Worm (Caenorhabditis elegans) whole organism, late embryonic: ENCODE data around the gene spon-1.

Experiments
- K02D7.2 ChIP-seq: sonication (generic microtip); optimal IDR thresholded peaks from 2 replicates; lab custom pipeline; 2017; ENCODE audit warnings: mild to moderate bottlenecking, missing genetic modification characterization, missing compliant biosample characterization
- K09A11.1 ChIP-seq: sonication (generic microtip); optimal IDR thresholded peaks from 2 replicates; lab custom pipeline; 2017; ENCODE audit warnings: antibody characterized with exemption, mild to moderate bottlenecking, missing genetic modification characterization, missing compliant biosample characterization; ENCODE audit not compliant: insufficient read depth
- T23F11.4 ChIP-seq: fragments of 200-800 bp; sonication (Bioruptor generic); optimal IDR thresholded peaks from 2 replicates; lab custom pipeline; 2018; ENCODE audit warnings: mild to moderate bottlenecking, missing genetic modification characterization, missing compliant biosample characterization
- Y22D7AL.16 ChIP-seq: sonication (generic microtip); optimal IDR thresholded peaks from 2 replicates; lab custom pipeline; 2016; ENCODE audit warnings: missing genetic modification characterization, missing compliant biosample characterization
- ahr-1 ChIP-seq: sonication (generic microtip); optimal IDR thresholded peaks from 2 replicates; lab custom pipeline; 2016; ENCODE audit warnings: missing genetic modification characterization, missing compliant biosample characterization
- ceh-19 ChIP-seq: fragments of 200-800 bp; sonication (Bioruptor generic); optimal IDR thresholded peaks from 2 replicates; lab custom pipeline; 2018; ENCODE audit warnings: mild to moderate bottlenecking, missing genetic modification characterization, missing compliant biosample characterization
- ceh-2 ChIP-seq: sonication (generic microtip); optimal IDR thresholded peaks from 2 replicates; lab custom pipeline; 2016; ENCODE audit warnings: missing genotype, missing genetic modification characterization, missing compliant biosample characterization
- ceh-22 ChIP-seq: sonication (generic microtip); optimal IDR thresholded peaks from 2 replicates; lab custom pipeline; 2017; ENCODE audit warnings: missing biosample characterization, missing genetic modification characterization
- ceh-24 ChIP-seq: sonication (generic microtip); optimal IDR thresholded peaks from 2 replicates; lab custom pipeline; 2016; ENCODE audit warnings: mild to moderate bottlenecking, missing genetic modification characterization, missing compliant biosample characterization
- ceh-30 ChIP-seq: fragments of 150-350 bp; optimal IDR thresholded peaks from 2 replicates; lab custom pipeline; 2014; ENCODE audit warnings: missing biosample characterization, missing genetic modification characterization
- ceh-34 ChIP-seq: sonication (generic microtip); optimal IDR thresholded peaks from 2 replicates; lab custom pipeline; 2016; ENCODE audit warnings: mild to moderate bottlenecking, missing genetic modification characterization, missing compliant biosample characterization
- ceh-45 ChIP-seq: fragments of 200-800 bp; sonication (Bioruptor generic); IDR thresholded peaks from 2 replicates; pipeline ENCODE4 v1.3.6; 2022; ENCODE audit warnings: missing genetic modification reagents, missing genetic modification characterization, missing compliant biosample characterization
- ceh-48 ChIP-seq: sonication (generic microtip); optimal IDR thresholded peaks from 2 replicates; lab custom pipeline; 2016; ENCODE audit warnings: missing genetic modification characterization, inconsistent platforms, missing compliant biosample characterization
- ceh-9 ChIP-seq: sonication (generic microtip); optimal IDR thresholded peaks from 2 replicates; lab custom pipeline; 2016; ENCODE audit warnings: mild to moderate bottlenecking, missing genetic modification characterization, inconsistent platforms, missing compliant biosample characterization
- dmd-4 ChIP-seq: sonication (generic microtip); optimal IDR thresholded peaks from 2 replicates; lab custom pipeline; 2016; ENCODE audit warnings: borderline replicate concordance, missing genetic modification characterization, missing compliant biosample characterization
- dve-1 ChIP-seq: sonication (generic microtip); optimal IDR thresholded peaks from 2 replicates; lab custom pipeline; 2017; ENCODE audit warnings: antibody characterized with exemption, mild to moderate bottlenecking, missing genetic modification characterization, missing compliant biosample characterization
- elt-2 ChIP-seq: sonication (generic microtip); optimal IDR thresholded peaks from 2 replicates; lab custom pipeline; 2016; ENCODE audit warnings: missing genetic modification reagents, missing genetic modification characterization, missing compliant biosample characterization
- elt-4 ChIP-seq: sonication (generic microtip); optimal IDR thresholded peaks from 2 replicates; lab custom pipeline; 2016; ENCODE audit warnings: missing genetic modification characterization, missing compliant biosample characterization
- ets-4 ChIP-seq: sonication (generic microtip); optimal IDR thresholded peaks from 2 replicates; lab custom pipeline; 2016; ENCODE audit warnings: missing genetic modification characterization, missing compliant biosample characterization
- eyg-1 ChIP-seq: sonication (generic microtip); optimal IDR thresholded peaks from 2 replicates; lab custom pipeline; 2016; ENCODE audit warnings: missing genotype, missing genetic modification characterization, missing compliant biosample characterization
- fax-1 ChIP-seq: sonication (generic microtip); optimal IDR thresholded peaks from 2 replicates; lab custom pipeline; 2016; ENCODE audit warnings: missing genotype, missing genetic modification characterization, missing compliant biosample characterization
- fkh-10 ChIP-seq: fragments of 150-350 bp; optimal IDR thresholded peaks from 2 replicates; lab custom pipeline; 2014; ENCODE audit warnings: missing biosample characterization, missing genetic modification reagents, missing genetic modification characterization
- gmeb-2 ChIP-seq: sonication (generic microtip); optimal IDR thresholded peaks from 2 replicates; lab custom pipeline; 2016; ENCODE audit warnings: missing genetic modification characterization, inconsistent platforms, missing compliant biosample characterization
- hlh-13 ChIP-seq: fragments of 200-800 bp; sonication (Bioruptor generic); optimal IDR thresholded peaks from 2 replicates; lab custom pipeline; 2018; ENCODE audit warnings: mild to moderate bottlenecking, missing genetic modification characterization, missing compliant biosample characterization
- hlh-8 ChIP-seq: sonication (generic microtip); optimal IDR thresholded peaks from 2 replicates; lab custom pipeline; 2016; ENCODE audit warnings: missing genotype, missing genetic modification characterization, missing compliant biosample characterization
- lim-6 ChIP-seq: sonication (generic microtip); optimal IDR thresholded peaks from 2 replicates; lab custom pipeline; 2016; ENCODE audit warnings: missing genetic modification characterization, missing compliant biosample characterization
- lin-11 ChIP-seq: fragments of 200-800 bp; sonication (Bioruptor generic); optimal IDR thresholded peaks from 2 replicates; lab custom pipeline; 2018; ENCODE audit warnings: mild to moderate bottlenecking, missing genetic modification characterization, missing compliant biosample characterization
- madf-2 ChIP-seq: sonication (generic microtip); optimal IDR thresholded peaks from 2 replicates; lab custom pipeline; 2017; ENCODE audit warnings: missing genetic modification characterization, missing compliant biosample characterization
- mec-3 ChIP-seq: sonication (generic microtip); optimal IDR thresholded peaks from 2 replicates; lab custom pipeline; 2016; ENCODE audit warnings: borderline replicate concordance, missing genetic modification characterization, missing compliant biosample characterization
- nfya-1 ChIP-seq: sonication (generic microtip); optimal IDR thresholded peaks from 2 replicates; lab custom pipeline; 2017; ENCODE audit warnings: missing genetic modification characterization, mild to moderate bottlenecking, missing compliant biosample characterization, antibody characterized with exemption, moderate library complexity
- nhr-11 ChIP-seq: fragments of 150-350 bp; optimal IDR thresholded peaks from 2 replicates; lab custom pipeline; 2014; ENCODE audit warnings: missing biosample characterization, missing genetic modification characterization
- npax-4 ChIP-seq: sonication (generic microtip); optimal IDR thresholded peaks from 2 replicates; lab custom pipeline; 2016; ENCODE audit warnings: missing genetic modification characterization, missing compliant biosample characterization
- pag-3 ChIP-seq: sonication (generic microtip); optimal IDR thresholded peaks from 2 replicates; lab custom pipeline; 2016; ENCODE audit warnings: missing compliant biosample characterization, missing genetic modification characterization, borderline replicate concordance
- pat-9 ChIP-seq: fragments of 200-800 bp; sonication (Bioruptor generic); optimal IDR thresholded peaks from 2 replicates; lab custom pipeline; 2018; ENCODE audit warnings: mild to moderate bottlenecking, missing genetic modification characterization, moderate library complexity, missing compliant biosample characterization
- pax-1 ChIP-seq: fragments of 150-350 bp; optimal IDR thresholded peaks from 2 replicates; lab custom pipeline; 2014; ENCODE audit warnings: missing biosample characterization, missing genetic modification characterization
- pqm-1 ChIP-seq: sonication (generic microtip); optimal IDR thresholded peaks from 2 replicates; lab custom pipeline; 2016; ENCODE audit warnings: missing genetic modification characterization, missing compliant biosample characterization
- sdc-2 ChIP-seq: sonication (generic microtip); optimal IDR thresholded peaks from 2 replicates; lab custom pipeline; 2016; ENCODE audit warnings: missing genotype, missing genetic modification characterization, missing compliant biosample characterization
- sox-2 ChIP-seq: fragments of 200-800 bp; sonication (Bioruptor generic); IDR thresholded peaks from 2 replicates; pipeline ENCODE4 v1.3.6; 2022; ENCODE audit warnings: missing genetic modification reagents, missing genetic modification characterization, missing compliant biosample characterization
- sox-4 ChIP-seq: sonication (generic microtip); optimal IDR thresholded peaks from 2 replicates; lab custom pipeline; 2017; ENCODE audit warnings: mild to moderate bottlenecking, missing genetic modification characterization, inconsistent platforms, missing compliant biosample characterization
- tbx-2 ChIP-seq: sonication (generic microtip); optimal IDR thresholded peaks from 2 replicates; lab custom pipeline; 2016; ENCODE audit warnings: missing genetic modification characterization, missing compliant biosample characterization
- tbx-7 ChIP-seq: sonication (generic microtip); optimal IDR thresholded peaks from 2 replicates; lab custom pipeline; 2016; ENCODE audit warnings: missing genotype, missing genetic modification characterization, missing compliant biosample characterization
- ttx-3 ChIP-seq: sonication (generic microtip); optimal IDR thresholded peaks from 2 replicates; lab custom pipeline; 2016; ENCODE audit warnings: missing genetic modification reagents, missing genetic modification characterization, missing compliant biosample characterization
- unc-3 ChIP-seq, 2 experiments: fragments of 200-800 bp in 1 of 2; sonication (Bioruptor generic) in 1 of 2; sonication (generic microtip) in 1 of 2; conservative IDR thresholded peaks in 1 of 2; optimal IDR thresholded peaks in 1 of 2; 2 replicates each; pipeline versions ENCODE4 v1.3.6 to Lab custom; 2016 to 2022; ENCODE audit warnings: missing compliant biosample characterization in 2 of 2, missing genetic modification characterization in 2 of 2, missing genetic modification reagents in 1 of 2
- unc-42 ChIP-seq: sonication (generic microtip); optimal IDR thresholded peaks from 2 replicates; lab custom pipeline; 2016; ENCODE audit warnings: missing genotype, missing genetic modification characterization, missing compliant biosample characterization
- unc-86 ChIP-seq: sonication (generic microtip); optimal IDR thresholded peaks from 2 replicates; lab custom pipeline; 2016; ENCODE audit warnings: missing genetic modification characterization, missing compliant biosample characterization

The spon-1 gene

ce11 chrII:7146240-7146639 is 29.9 kb downstream of the spon-1 start:
- TF ChIP-seq dmd-4 (no peak), lim-6 (tag; lab: Kevin White, UChicago) (no peak), pag-3 (tag; lab: Kevin White, UChicago) (no peak), madf-2 (tag; lab: Kevin White, UChicago) (no peak), pqm-1 (no peak), pat-9 (tag; lab: Kevin White, UChicago) (no peak), unc-42 (tag; lab: Kevin White, UChicago) (no peak), lin-11 (tag; lab: Kevin White, UChicago) (no peak), tbx-7 (tag; lab: Kevin White, UChicago) (no peak), ceh-2 (tag; lab: Kevin White, UChicago) (no peak), ceh-30 (tag; lab: Kevin White, UChicago) (no peak)
- TF ChIP-seq, all 69 proteins: peak for 0

- TF ChIP-seq T23F11.4 (no peak), ceh-34 (tag; lab: Kevin White, UChicago) (no peak), pax-1 (tag; lab: Kevin White, UChicago) (no peak), fax-1 (tag; lab: Kevin White, UChicago) (no peak), hlh-8 (no peak), nhr-11 (tag; lab: Kevin White, UChicago) (no peak), ttx-3 (no peak), nfya-1 (tag; lab: Kevin White, UChicago) (no peak), elt-4 (no peak), Y22D7AL.16 (tag; lab: Kevin White, UChicago) (no peak), ceh-45 (no peak), ceh-9 (tag; lab: Kevin White, UChicago) (no peak), hlh-13 (GFP tag; lab: Kevin White, UChicago) (no peak), sox-2 (GFP tag; lab: Robert Waterston, UW) (no peak), K09A11.1 (tag; lab: Kevin White, UChicago) (no peak), unc-42 (tag; lab: Kevin White, UChicago) (no peak), sox-4 (tag; lab: Kevin White, UChicago) (no peak), unc-86 (tag; lab: Kevin White, UChicago) (no peak), gmeb-2 (tag; lab: Kevin White, UChicago) (no peak), unc-3 (GFP tag; conservative IDR thresholded peaks at IDR 0.05; lab: Robert Waterston, UW) (no peak), unc-3 (tag; optimal IDR thresholded peaks at IDR 0.05; lab: Kevin White, UChicago) (no peak)
These were observed 31.2 kb downstream of the spon-1 start for ce11 chrII:7147550-7147949.

ce11 chrII:7148099-7148498 is 31.7 kb downstream of the spon-1 start, which contains the start of gene T07F8.1:
Gene T07F8.1 (plus strand): TSS chrII:7148399.
- TF ChIP-seq fkh-10 (GFP tag; lab: Kevin White, UChicago): no peak

- TF ChIP-seq unc-42 (tag; lab: Kevin White, UChicago) (peak; percentile 75), unc-86 (tag; lab: Kevin White, UChicago) (peak; percentile 70), lin-11 (tag; lab: Kevin White, UChicago) (peak; percentile 30), npax-4 (tag; lab: Kevin White, UChicago) (peak; percentile 10), dmd-4 (no peak), pqm-1 (no peak), ets-4 (tag; lab: Kevin White, UChicago) (peak; percentile 64), ceh-22 (no peak), dve-1 (tag; lab: Kevin White, UChicago) (peak; percentile 80), mec-3 (tag; lab: Kevin White, UChicago) (no peak), ahr-1 (tag; lab: Kevin White, UChicago) (no peak), K02D7.2 (tag; lab: Kevin White, UChicago) (peak; percentile 37), tbx-2 (tag; lab: Kevin White, UChicago) (peak; percentile 78), ceh-48 (tag; lab: Kevin White, UChicago) (peak; percentile 32), sox-2 (GFP tag; lab: Robert Waterston, UW) (no peak; the same call in 1 of the 2 replicates), ceh-24 (tag; lab: Kevin White, UChicago) (no peak), ceh-19 (GFP tag; lab: Kevin White, UChicago) (peak; percentile 42), ceh-30 (tag; lab: Kevin White, UChicago) (peak; percentile 34), T23F11.4 (peak; percentile 55), tbx-7 (tag; lab: Kevin White, UChicago) (peak; percentile 22), sdc-2 (tag; lab: Kevin White, UChicago) (peak; percentile 30), hlh-13 (GFP tag; lab: Kevin White, UChicago) (no peak), elt-2 (peak; percentile 80), eyg-1 (tag; lab: Kevin White, UChicago) (no peak)
These were observed 35.7 kb downstream of the spon-1 start, which contains the start of gene fust-1 for ce11 chrII:7151969-7152631. Gene fust-1 (plus strand): TSS chrII:7152581.
